Worm (Caenorhabditis elegans): ENCODE measurements around the gene znf-706.

Gene znf-706

DNA sequence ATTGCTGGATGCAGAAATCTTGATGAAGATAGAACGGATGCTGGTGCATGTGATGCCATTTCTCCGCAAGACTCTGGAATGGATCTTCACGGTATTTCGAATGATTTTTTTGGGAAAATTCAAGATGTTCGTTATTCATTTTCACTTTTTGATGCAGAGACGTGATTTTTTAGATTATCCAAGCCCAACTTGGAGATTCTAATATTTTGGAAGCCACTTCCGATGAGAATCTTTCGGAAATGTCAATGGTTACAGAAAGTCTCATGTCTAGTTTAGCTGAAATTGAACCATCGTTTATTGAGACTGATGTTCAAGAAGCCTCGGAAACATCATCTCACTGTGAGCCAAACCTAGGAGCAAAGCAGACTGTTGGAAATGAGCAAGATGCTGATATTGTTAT is 4.8 kb upstream of the znf-706 start:
- no peak for TF ChIP-seq ceh-28 (tag; optimal IDR thresholded peaks at IDR 0.05)
- no peak for TF ChIP-seq nhr-76 (tag; optimal IDR thresholded peaks at IDR 0.05)
- no peak for TF ChIP-seq elt-1 (tag; optimal IDR thresholded peaks at IDR 0.05)
- TF ChIP-seq nhr-12 (tag; optimal IDR thresholded peaks at IDR 0.05): no peak
- no peak for TF ChIP-seq fkh-10 (GFP tag; optimal IDR thresholded peaks at IDR 0.05)

DNA sequence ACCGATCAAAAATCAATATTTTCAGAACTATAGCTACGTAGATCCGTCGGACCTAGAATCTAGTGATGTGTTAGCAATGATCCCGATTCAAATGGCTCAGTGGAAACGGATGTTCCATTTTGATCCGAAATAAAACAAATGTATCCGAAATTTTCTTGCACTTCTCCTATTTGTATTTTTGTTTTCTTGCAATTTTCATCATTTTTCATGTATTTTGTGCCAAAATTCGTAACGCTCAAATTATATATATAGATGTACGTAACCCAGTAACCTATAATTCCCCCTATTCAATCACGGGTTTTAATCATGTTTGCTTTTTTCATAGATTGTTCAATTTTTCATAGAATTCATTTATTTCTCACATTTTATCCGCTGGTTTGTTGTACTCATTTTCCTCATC is 2.9 kb upstream of the znf-706 start, which contains the start of gene gldi-10:
TSS of gene gldi-10 (plus strand) at position 301 of the 400 bp plus-strand sequence.
- TF ChIP-seq ceh-16 (tag; optimal IDR thresholded peaks at IDR 0.05) (no peak), ama-1 (optimal IDR thresholded peaks at IDR 0.05) (no peak), mdl-1 (tag; optimal IDR thresholded peaks at IDR 0.05) (no peak), nhr-237 (tag; optimal IDR thresholded peaks at IDR 0.05) (no peak), egl-5 (tag; optimal IDR thresholded peaks at IDR 0.05) (no peak), ZK546.5 (tag; optimal IDR thresholded peaks at IDR 0.05) (no peak), nhr-11 (tag; optimal IDR thresholded peaks at IDR 0.05) (no peak), skn-1 (tag; optimal IDR thresholded peaks at IDR 0.05) (no peak), snpc-4 (tag; optimal IDR thresholded peaks at IDR 0.05) (no peak), ceh-28 (tag; optimal IDR thresholded peaks at IDR 0.05) (no peak), unc-62 (GFP tag; optimal IDR thresholded peaks at IDR 0.05) (no peak), hmg-11 (tag; optimal IDR thresholded peaks at IDR 0.05) (no peak), lin-15B (tag; optimal IDR thresholded peaks at IDR 0.05) (no peak)

DNA sequence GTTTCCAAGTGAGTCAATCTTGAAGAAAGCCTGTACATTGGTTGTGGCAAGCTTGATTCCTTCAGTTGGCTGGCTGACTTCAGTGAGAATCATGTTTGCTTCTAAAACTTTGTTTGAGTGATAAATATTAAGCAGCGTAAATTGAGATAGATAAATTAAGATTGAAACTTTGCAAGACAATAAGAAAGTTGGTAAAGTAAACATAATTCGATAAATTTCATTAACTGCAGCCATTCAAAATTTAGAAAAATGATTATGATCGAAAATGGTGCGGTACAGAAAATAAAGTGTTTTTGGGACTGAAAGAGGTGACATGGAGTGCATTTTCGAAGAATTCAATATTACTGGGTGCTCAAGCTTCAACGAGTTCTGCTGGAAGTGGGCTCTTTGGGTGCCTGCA is 478 bp downstream of the znf-706 start, which contains the start of gene icln-1:
TSS of gene icln-1 (minus strand) at position 101 of the 400 bp plus-strand sequence.
- TF ChIP-seq nhr-237 (tag; optimal IDR thresholded peaks at IDR 0.05): no peak
- TF ChIP-seq sea-2 (GFP tag; optimal IDR thresholded peaks at IDR 0.05): no peak
- no peak for TF ChIP-seq zag-1 (tag; optimal IDR thresholded peaks at IDR 0.05)
- no peak for TF ChIP-seq nhr-76 (tag; optimal IDR thresholded peaks at IDR 0.05)
- TF ChIP-seq nhr-43 (tag; optimal IDR thresholded peaks at IDR 0.05; ENCODE audit: poor library complexity, severe bottlenecking): no peak
- no peak for TF ChIP-seq mdl-1 (tag; optimal IDR thresholded peaks at IDR 0.05)
- TF ChIP-seq ceh-28 (tag; optimal IDR thresholded peaks at IDR 0.05): no peak

DNA sequence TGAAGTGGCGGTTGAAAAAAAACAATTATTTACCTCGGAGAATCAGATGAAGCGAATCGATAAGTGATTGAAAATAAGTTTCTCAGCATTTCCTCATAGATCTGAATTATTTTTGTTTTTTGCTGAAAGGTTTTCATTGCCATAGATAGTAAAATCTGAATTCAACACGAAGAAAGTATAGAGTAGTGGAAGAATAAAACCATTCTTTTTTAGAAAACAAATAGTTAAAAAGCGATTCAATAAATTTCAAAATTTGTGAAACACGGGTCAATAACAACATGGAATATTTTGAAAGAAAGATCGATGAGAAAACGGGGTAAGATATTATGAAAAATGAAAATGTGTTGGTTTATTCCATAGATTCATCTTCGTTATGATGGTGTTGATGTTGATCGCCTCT is 1.7 kb downstream of the znf-706 start, which contains the start of gene mrpl-42:
TSS of gene mrpl-42 (minus strand) at position 101 of the 400 bp plus-strand sequence.
- TF ChIP-seq eor-1 (tag; optimal IDR thresholded peaks at IDR 0.05) (no peak), egl-27 (tag; optimal IDR thresholded peaks at IDR 0.05) (no peak), elt-2 (tag; optimal IDR thresholded peaks at IDR 0.05) (no peak), ZK546.5 (tag; optimal IDR thresholded peaks at IDR 0.05) (no peak), nhr-77 (tag; optimal IDR thresholded peaks at IDR 0.05) (no peak), hmg-11 (tag; optimal IDR thresholded peaks at IDR 0.05) (no peak), nhr-12 (tag; optimal IDR thresholded peaks at IDR 0.05) (no peak), snpc-4 (tag; optimal IDR thresholded peaks at IDR 0.05) (no peak), egl-5 (tag; optimal IDR thresholded peaks at IDR 0.05) (no peak)

DNA sequence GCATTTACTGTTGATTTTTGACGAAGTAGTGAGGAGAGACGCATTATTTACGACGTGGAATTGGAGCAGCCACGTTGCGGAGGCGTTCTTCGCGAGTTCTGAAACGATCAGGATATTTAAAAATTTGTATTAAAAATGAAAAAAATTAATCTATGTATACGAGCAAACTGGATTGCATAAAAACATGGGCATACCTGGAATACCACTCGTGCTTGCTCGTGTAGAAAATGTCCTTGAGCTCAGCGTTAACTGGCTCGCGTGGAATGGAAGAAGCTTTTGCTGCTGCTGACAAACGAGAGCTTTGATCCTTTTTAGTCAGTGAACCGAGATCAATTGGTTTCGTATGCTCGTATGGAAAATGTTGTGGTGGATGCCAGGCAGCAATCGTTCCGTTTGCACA is 2.1 kb downstream of the znf-706 start, which contains the start of gene lpl-1:
TSS of gene lpl-1 (minus strand) at position 101 of the 400 bp plus-strand sequence.
- TF ChIP-seq ceh-16 (tag; optimal IDR thresholded peaks at IDR 0.05): no peak
- TF ChIP-seq ceh-82 (tag; optimal IDR thresholded peaks at IDR 0.05): no peak
- no peak for TF ChIP-seq hmg-11 (tag; optimal IDR thresholded peaks at IDR 0.05)
- TF ChIP-seq unc-39 (tag; optimal IDR thresholded peaks at IDR 0.05): no peak
- no peak for TF ChIP-seq fkh-10 (GFP tag; optimal IDR thresholded peaks at IDR 0.05)
- TF ChIP-seq ceh-28 (tag; optimal IDR thresholded peaks at IDR 0.05): no peak
- no peak for TF ChIP-seq mml-1 (tag; optimal IDR thresholded peaks at IDR 0.05)
- TF ChIP-seq nhr-28 (tag; optimal IDR thresholded peaks at IDR 0.05): no peak
- TF ChIP-seq nhr-76 (tag; optimal IDR thresholded peaks at IDR 0.05): no peak
- TF ChIP-seq egl-27 (tag; optimal IDR thresholded peaks at IDR 0.05): no peak
- no peak for TF ChIP-seq nhr-237 (tag; optimal IDR thresholded peaks at IDR 0.05)
- no peak for TF ChIP-seq fos-1 (tag; optimal IDR thresholded peaks at IDR 0.05)

DNA sequence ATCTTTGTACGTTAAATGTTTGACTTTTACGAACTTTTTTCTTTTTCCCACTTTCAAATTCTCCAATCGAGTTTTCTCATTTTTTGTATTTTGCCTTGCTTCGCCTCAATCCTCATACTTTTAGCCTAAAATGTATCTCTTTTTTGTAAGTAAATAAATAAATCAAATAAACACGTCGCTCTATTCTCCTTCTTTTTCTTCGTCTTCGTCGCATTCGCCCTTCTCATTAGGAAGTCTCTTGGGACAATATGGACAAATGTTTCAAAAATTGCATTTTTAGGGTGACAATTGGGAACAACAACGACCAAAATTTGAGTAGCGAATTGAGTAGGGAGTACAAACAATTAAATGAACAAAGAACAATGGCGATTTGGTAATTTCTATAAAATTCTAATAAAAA is 4.0 kb downstream of the znf-706 start:
- no peak for TF ChIP-seq nhr-25 (tag; optimal IDR thresholded peaks at IDR 0.05)
- peak; percentile 82 for TF ChIP-seq fkh-10 (GFP tag; optimal IDR thresholded peaks at IDR 0.05)
- TF ChIP-seq mml-1 (tag; optimal IDR thresholded peaks at IDR 0.05): no peak
- TF ChIP-seq daf-12 (tag; optimal IDR thresholded peaks at IDR 0.05): no peak
- peak; percentile 8 for TF ChIP-seq nfya-1 (tag; optimal IDR thresholded peaks at IDR 0.05; ENCODE audit: insufficient read depth)
